Worm (Caenorhabditis elegans): ENCODE measurements around the gene col-101.

DNA sequence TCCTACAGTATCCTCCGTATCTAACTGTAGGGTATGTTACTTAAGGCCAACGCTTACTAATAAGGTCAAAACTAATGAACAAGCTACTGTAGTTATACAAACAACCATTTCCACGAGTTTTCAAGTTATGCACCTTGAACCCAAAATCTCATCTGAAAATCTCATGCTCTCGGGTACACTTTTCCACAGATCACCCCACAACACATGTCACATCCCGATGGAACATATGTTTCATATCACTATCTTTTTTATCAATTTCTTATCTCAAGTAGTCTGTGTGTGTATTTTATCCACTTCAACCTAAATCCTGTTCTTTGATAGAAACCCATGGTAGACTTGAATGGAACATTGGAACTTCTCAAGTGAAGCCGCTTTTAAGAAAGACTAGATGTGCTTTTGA, 26.5 kb downstream of the col-101 start:
- TF ChIP-seq nhr-12 (tag; optimal IDR thresholded peaks at IDR 0.05): no peak
- no peak for TF ChIP-seq unc-55 (GFP tag; optimal IDR thresholded peaks at IDR 0.05)
